Fruit fly (Drosophila melanogaster) whole organism: ENCODE data around the gene CG14282.

Experiments
- CG8478 ChIP-seq: fragments of >200 bp; optimal IDR thresholded peaks from 2 replicates; lab custom pipeline; 2018; ENCODE audit warnings: inconsistent platforms
- Dll ChIP-seq: fragments of >200 bp; optimal IDR thresholded peaks from 2 replicates; lab custom pipeline; 2017
- EcR ChIP-seq, 2 experiments: fragments of >200 bp; optimal IDR thresholded peaks; 2 replicates each; lab custom pipeline; 2017; ENCODE audit warnings: missing biosample characterization in 2 of 2, missing genetic modification characterization in 2 of 2, missing genetic modification reagents in 2 of 2
- psq ChIP-seq: fragments of >200 bp; optimal IDR thresholded peaks from 2 replicates; lab custom pipeline; 2017

DNA sequence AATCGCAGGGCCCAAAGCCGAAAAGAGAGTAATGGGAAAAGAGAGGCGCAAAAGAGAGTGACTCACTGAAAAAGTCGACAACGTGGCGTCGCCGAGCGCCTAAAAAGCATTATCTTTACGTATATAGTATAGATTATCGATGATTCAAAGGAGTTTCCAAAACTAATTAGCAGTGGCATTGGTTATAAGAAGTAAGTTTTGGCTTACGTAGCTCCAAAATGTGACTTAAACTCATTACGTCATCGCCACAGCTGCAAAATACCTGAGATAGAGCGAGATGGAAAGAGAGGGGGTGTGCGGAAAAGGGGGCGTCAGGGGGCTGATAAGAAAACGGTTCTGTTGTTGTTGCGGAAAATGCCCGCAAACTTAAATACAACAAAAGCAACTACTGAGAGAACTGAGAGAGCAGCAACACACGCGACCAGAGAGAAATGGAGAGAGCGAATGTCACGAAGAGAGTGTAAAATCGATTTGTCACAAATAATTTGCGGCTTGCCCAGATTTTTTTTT, 48.7 kb downstream of the CG14282 start:
- TF ChIP-seq CG8478 (no peak), psq (lab: Kevin White, UChicago) (no peak), Dll (lab: Kevin White, UChicago) (peak; percentile 50), EcR (GFP tag; optimal IDR thresholded peaks at IDR 0.05; lab: Kevin White, UChicago) (no peak)
